Worm (Caenorhabditis elegans): Measurements from ENCODE around the gene F19D8.2.

ce11 chrX:13864191-13864590 lies 30.0 kb downstream of the F19D8.2 start, which contains the start of gene M03B6.3:
- TF ChIP-seq hmbx-1 (tag; optimal IDR thresholded peaks at IDR 0.05), result no peak
- no peak for TF ChIP-seq ceh-13 (GFP tag; optimal IDR thresholded peaks at IDR 0.05)
- no peak for TF ChIP-seq pes-1 (GFP tag; IDR thresholded peaks at IDR 0.05)
- no peak for TF ChIP-seq ceh-36 (tag; optimal IDR thresholded peaks at IDR 0.05)
